Worm (Caenorhabditis elegans) whole organism, young adult: Measurements from ENCODE around the gene EEED8.13.

Source experiments
- B0019.2 ChIP-seq: fragments of 200-800 bp; sonication (Bioruptor generic); conservative IDR thresholded peaks from 2 replicates; pipeline ENCODE4 v1.3.6; 2022; ENCODE audit warnings: missing genetic modification reagents, missing genetic modification characterization, missing compliant biosample characterization
- B0336.3 ChIP-seq: fragments of 200-800 bp; sonication (Bioruptor generic); IDR thresholded peaks from 2 replicates; pipeline ENCODE4 v1.3.6; 2022; ENCODE audit warnings: missing genetic modification characterization, missing compliant biosample characterization
- C06A6.2 ChIP-seq: fragments of 200-800 bp; sonication (Bioruptor generic); conservative IDR thresholded peaks from 2 replicates; pipeline ENCODE4 v1.3.6; 2022; ENCODE audit warnings: missing genetic modification characterization, missing compliant biosample characterization
- F23B12.7 ChIP-seq: sonication (generic microtip); optimal IDR thresholded peaks from 2 replicates; lab custom pipeline; 2017; ENCODE audit warnings: missing genetic modification characterization, mild to moderate bottlenecking, missing compliant biosample characterization, antibody characterized with exemption, moderate library complexity; ENCODE audit not compliant: insufficient read depth
- F33H1.4 ChIP-seq: fragments of 200-800 bp; sonication (Bioruptor generic); IDR thresholded peaks from 2 replicates; pipeline ENCODE4 v1.3.6; 2022; ENCODE audit warnings: missing genetic modification reagents, missing genetic modification characterization, missing compliant biosample characterization
- F55B11.4 ChIP-seq: sonication (generic microtip); optimal IDR thresholded peaks from 2 replicates; lab custom pipeline; 2016; ENCODE audit warnings: missing compliant biosample characterization, missing genetic modification characterization, borderline replicate concordance; ENCODE audit not compliant: insufficient read depth
- K11D2.4 ChIP-seq: fragments of 200-800 bp; sonication (Bioruptor generic); IDR thresholded peaks from 2 replicates; pipeline ENCODE4 v1.3.6; 2022; ENCODE audit warnings: missing genetic modification reagents, missing genetic modification characterization, missing compliant biosample characterization
- Y53F4B.3 ChIP-seq: fragments of 200-800 bp; sonication (Bioruptor generic); IDR thresholded peaks from 2 replicates; pipeline ENCODE4 v1.3.6; 2022; ENCODE audit warnings: missing genetic modification reagents, missing genetic modification characterization, missing compliant biosample characterization
- Y79H2A.3 ChIP-seq: fragments of 200-800 bp; sonication (Bioruptor generic); conservative IDR thresholded peaks from 2 replicates; pipeline ENCODE4 v1.3.6; 2022; ENCODE audit warnings: missing genetic modification reagents, missing genetic modification characterization, missing compliant biosample characterization
- attf-6 ChIP-seq: fragments of 200-800 bp; sonication (Bioruptor generic); IDR thresholded peaks from 2 replicates; pipeline ENCODE4 v1.3.6; 2022; ENCODE audit warnings: missing genetic modification reagents, missing genetic modification characterization, missing compliant biosample characterization
- bed-1 ChIP-seq: fragments of 200-800 bp; sonication (Bioruptor generic); IDR thresholded peaks from 2 replicates; pipeline ENCODE4 v1.3.6; 2022; ENCODE audit warnings: missing genetic modification reagents, missing genetic modification characterization, missing compliant biosample characterization
- ceh-91 ChIP-seq: fragments of 200-800 bp; sonication (Bioruptor generic); IDR thresholded peaks from 2 replicates; pipeline ENCODE4 v1.3.6; 2022; ENCODE audit warnings: missing genetic modification reagents, missing genetic modification characterization, missing compliant biosample characterization
- chd-7 ChIP-seq: sonication (generic microtip); optimal IDR thresholded peaks from 2 replicates; lab custom pipeline; 2016; ENCODE audit warnings: mild to moderate bottlenecking, missing genetic modification characterization, moderate library complexity, missing compliant biosample characterization
- dpff-1 ChIP-seq: sonication (generic microtip); optimal IDR thresholded peaks from 2 replicates; lab custom pipeline; 2017; ENCODE audit warnings: mild to moderate bottlenecking, missing genetic modification characterization, missing compliant biosample characterization
- efl-1 ChIP-seq: fragments of 150-350 bp; optimal IDR thresholded peaks from 2 replicates; lab custom pipeline; 2014; ENCODE audit warnings: missing biosample characterization, missing genetic modification reagents, missing genetic modification characterization
- egl-44 ChIP-seq: fragments of 200-800 bp; sonication (Bioruptor generic); IDR thresholded peaks from 2 replicates; pipeline ENCODE4 v1.3.6; 2022; ENCODE audit warnings: missing genetic modification reagents, missing genetic modification characterization, missing compliant biosample characterization
- fkh-3 ChIP-seq: sonication (generic microtip); optimal IDR thresholded peaks from 2 replicates; lab custom pipeline; 2016; ENCODE audit warnings: mild to moderate bottlenecking, missing genetic modification characterization, missing compliant biosample characterization
- him-1 ChIP-seq: sonication (generic microtip); optimal IDR thresholded peaks from 2 replicates; lab custom pipeline; 2016; ENCODE audit warnings: missing genotype, missing genetic modification reagents, missing genetic modification characterization, missing compliant biosample characterization
- hmg-20 ChIP-seq: fragments of 200-800 bp; sonication (Bioruptor generic); IDR thresholded peaks from 2 replicates; pipeline ENCODE4 v1.3.6; 2022; ENCODE audit warnings: missing genetic modification reagents, missing genetic modification characterization, missing compliant biosample characterization
- lag-1 ChIP-seq: fragments of 200-800 bp; sonication (Bioruptor generic); IDR thresholded peaks from 2 replicates; pipeline ENCODE4 v1.3.6; 2022; ENCODE audit warnings: missing genetic modification reagents, missing genetic modification characterization, missing compliant biosample characterization
- lin-40 ChIP-seq: sonication (generic microtip); optimal IDR thresholded peaks from 2 replicates; lab custom pipeline; 2016; ENCODE audit warnings: missing genetic modification characterization, mild to moderate bottlenecking, missing compliant biosample characterization, missing genotype, missing genetic modification reagents
- lin-54 ChIP-seq: fragments of 200-800 bp; sonication (Bioruptor generic); optimal IDR thresholded peaks from 2 replicates; lab custom pipeline; 2018; ENCODE audit warnings: mild to moderate bottlenecking, missing genetic modification characterization, missing compliant biosample characterization
- lir-1 ChIP-seq: fragments of 200-800 bp; sonication (Bioruptor generic); conservative IDR thresholded peaks from 2 replicates; pipeline ENCODE4 v1.3.6; 2022; ENCODE audit warnings: missing genetic modification reagents, missing genetic modification characterization, missing compliant biosample characterization
- lsl-1 ChIP-seq: fragments of 200-800 bp; sonication (Bioruptor generic); optimal IDR thresholded peaks from 2 replicates; lab custom pipeline; 2018; ENCODE audit warnings: mild to moderate bottlenecking, missing genetic modification characterization, moderate library complexity, missing compliant biosample characterization
- lsy-27 ChIP-seq: sonication (generic microtip); optimal IDR thresholded peaks from 2 replicates; lab custom pipeline; 2017; ENCODE audit warnings: missing genetic modification characterization, mild to moderate bottlenecking, missing compliant biosample characterization, antibody characterized with exemption, missing genotype, borderline replicate concordance; ENCODE audit not compliant: insufficient read depth
- madf-6 ChIP-seq: fragments of 200-800 bp; sonication (Bioruptor generic); IDR thresholded peaks from 2 replicates; pipeline ENCODE4 v1.3.6; 2022; ENCODE audit warnings: missing genetic modification reagents, missing genetic modification characterization, missing compliant biosample characterization
- madf-8 ChIP-seq: fragments of 200-800 bp; sonication (Bioruptor generic); conservative IDR thresholded peaks from 2 replicates; pipeline ENCODE4 v1.3.6; 2022; ENCODE audit warnings: missing genetic modification reagents, missing genetic modification characterization, missing compliant biosample characterization
- mcd-1 ChIP-seq: fragments of 200-800 bp; sonication (Bioruptor generic); IDR thresholded peaks from 2 replicates; pipeline ENCODE4 v1.3.6; 2022; ENCODE audit warnings: missing genetic modification reagents, missing genetic modification characterization, missing compliant biosample characterization
- pha-4 ChIP-seq: fragments of 150-350 bp; sonication (generic microtip); optimal IDR thresholded peaks from 2 replicates; lab custom pipeline; 2014; ENCODE audit warnings: missing biosample characterization, missing genetic modification reagents, missing genetic modification characterization
- rcor-1 ChIP-seq: fragments of 200-800 bp; sonication (Bioruptor generic); IDR thresholded peaks from 2 replicates; pipeline ENCODE4 v1.3.6; 2022; ENCODE audit warnings: missing genetic modification reagents, missing genetic modification characterization, missing compliant biosample characterization
- repo-1 ChIP-seq: sonication (generic microtip); optimal IDR thresholded peaks from 2 replicates; lab custom pipeline; 2017; ENCODE audit warnings: mild to moderate bottlenecking, missing genetic modification characterization, missing compliant biosample characterization
- sdz-38 ChIP-seq: sonication (generic microtip); optimal IDR thresholded peaks from 2 replicates; lab custom pipeline; 2016; ENCODE audit warnings: missing genotype, missing genetic modification characterization, missing compliant biosample characterization
- snpc-3.4 ChIP-seq: sonication (generic microtip); optimal IDR thresholded peaks from 2 replicates; lab custom pipeline; 2017; ENCODE audit warnings: missing genetic modification characterization, mild to moderate bottlenecking, missing compliant biosample characterization, antibody characterized with exemption, moderate library complexity, missing genotype, missing genetic modification reagents
- snpc-4 ChIP-seq, 5 experiments: fragments of 150-350 bp in 1 of 5; sonication (generic microtip) in 4 of 5; optimal IDR thresholded peaks; 2 replicates each; lab custom pipeline; 2014 to 2018; ENCODE audit warnings: missing genetic modification characterization in 5 of 5, missing biosample characterization in 3 of 5, antibody characterized with exemption in 2 of 5, mild to moderate bottlenecking in 2 of 5, missing compliant biosample characterization in 2 of 5, missing genotype in 2 of 5, moderate library complexity in 2 of 5, missing genetic modification reagents in 1 of 5
- unc-130 ChIP-seq: sonication (generic microtip); optimal IDR thresholded peaks from 2 replicates; lab custom pipeline; 2016; ENCODE audit warnings: missing genetic modification reagents, missing genetic modification characterization, missing compliant biosample characterization
- unc-62 ChIP-seq: fragments of 150-350 bp; optimal IDR thresholded peaks from 2 replicates; lab custom pipeline; 2014; ENCODE audit warnings: missing biosample characterization, missing genetic modification reagents, missing genetic modification characterization
- xnd-1 ChIP-seq: sonication (generic microtip); optimal IDR thresholded peaks from 2 replicates; lab custom pipeline; 2016; ENCODE audit warnings: missing genotype, missing genetic modification reagents, missing genetic modification characterization, missing compliant biosample characterization
- ztf-26 ChIP-seq: sonication (generic microtip); optimal IDR thresholded peaks from 2 replicates; lab custom pipeline; 2017; ENCODE audit warnings: missing genetic modification characterization, missing compliant biosample characterization
- ztf-28 ChIP-seq: fragments of 200-800 bp; sonication (Bioruptor generic); IDR thresholded peaks from 2 replicates; pipeline ENCODE4 v1.3.6; 2022; ENCODE audit warnings: missing genetic modification reagents, missing genetic modification characterization, missing compliant biosample characterization

Gene EEED8.13

ce11 chrII:5423832-5424231 is 11.5 kb upstream of the EEED8.13 start, which contains the start of gene F07F6.7:
F07F6.7 (minus strand) TSS chrII:5423858.
- TF ChIP-seq ztf-28 (GFP tag; lab: Robert Waterston, UW): no peak
- TF ChIP-seq lir-1 (GFP tag; lab: Robert Waterston, UW): no peak
- no peak for TF ChIP-seq F55B11.4 (tag; lab: Kevin White, UChicago)
- TF ChIP-seq lsy-27: no peak
- no peak for TF ChIP-seq unc-62 (GFP tag; lab: Kevin White, UChicago)
- peak; percentile 67 for TF ChIP-seq xnd-1 (tag; lab: Kevin White, UChicago)
- TF ChIP-seq ztf-26 (tag; lab: Kevin White, UChicago): no peak
- no peak for TF ChIP-seq B0019.2 (GFP tag; lab: Robert Waterston, UW)
- peak; percentile 24 for TF ChIP-seq lin-54 (GFP tag; lab: Kevin White, UChicago)
- TF ChIP-seq F33H1.4 (GFP tag; lab: Robert Waterston, UW): peak; percentile 76
- no peak for TF ChIP-seq efl-1
- TF ChIP-seq rcor-1: no peak
- no peak for TF ChIP-seq sdz-38 (tag; lab: Kevin White, UChicago)
- TF ChIP-seq K11D2.4: no peak
- TF ChIP-seq madf-6: peak; percentile 85
- no peak for TF ChIP-seq bed-1 (GFP tag; lab: Robert Waterston, UW)
- TF ChIP-seq mcd-1 (GFP tag; lab: Robert Waterston, UW): peak; percentile 20; the same call in 1 of the 2 replicates
- no peak for TF ChIP-seq lin-40 (tag; lab: Kevin White, UChicago)
- no peak for TF ChIP-seq egl-44 (GFP tag; lab: Robert Waterston, UW)
- peak; percentile 15 for TF ChIP-seq him-1 (tag; lab: Kevin White, UChicago)
- TF ChIP-seq lsl-1 (GFP tag; lab: Kevin White, UChicago): peak; percentile 93
- no peak for TF ChIP-seq hmg-20 (GFP tag; lab: Robert Waterston, UW)
- TF ChIP-seq F23B12.7 (tag; lab: Kevin White, UChicago): no peak
- TF ChIP-seq madf-8 (GFP tag; lab: Robert Waterston, UW): peak; percentile 49
- TF ChIP-seq snpc-3.4 (tag; lab: Kevin White, UChicago): no peak
- no peak for TF ChIP-seq lag-1 (GFP tag; lab: Robert Waterston, UW)
- TF ChIP-seq B0336.3 (GFP tag; lab: Robert Waterston, UW): no peak
- TF ChIP-seq snpc-4 (GFP tag; optimal IDR thresholded peaks at IDR 0.05; lab: Kevin White, UChicago): no peak
- peak in 1 of 4 experiments; percentile 14 for TF ChIP-seq snpc-4 (tag; optimal IDR thresholded peaks at IDR 0.05; lab: Kevin White, UChicago)
- no peak for TF ChIP-seq Y79H2A.3
- no peak for TF ChIP-seq repo-1
- no peak for TF ChIP-seq unc-130 (GFP tag; lab: Kevin White, UChicago)
- no peak for TF ChIP-seq Y53F4B.3 (GFP tag; lab: Robert Waterston, UW)
- TF ChIP-seq chd-7 (tag; lab: Kevin White, UChicago): no peak
- no peak for TF ChIP-seq attf-6
- TF ChIP-seq fkh-3: no peak
- no peak for TF ChIP-seq ceh-91 (GFP tag; lab: Robert Waterston, UW)
- no peak for TF ChIP-seq C06A6.2 (GFP tag; lab: Robert Waterston, UW)
- TF ChIP-seq pha-4 (tag; lab: Kevin White, UChicago): no peak
- TF ChIP-seq dpff-1 (tag; lab: Kevin White, UChicago): no peak
- TF ChIP-seq, all 124 proteins: peak for 9
